Worm (Caenorhabditis elegans) whole organism, midembryonic: ENCODE results near the gene mom-2.

ENCODE experiments used
- cog-1 ChIP-seq: sonication (generic microtip); optimal IDR thresholded peaks from 2 replicates; lab custom pipeline; 2016; ENCODE audit warnings: missing genetic modification characterization, missing compliant biosample characterization
- flt-1 ChIP-seq: fragments of 200-800 bp; sonication (Bioruptor generic); IDR thresholded peaks from 2 replicates; pipeline ENCODE4 v1.3.6; 2022; ENCODE audit warnings: missing genetic modification characterization, missing compliant biosample characterization
- klf-2 ChIP-seq: fragments of 200-800 bp; sonication (Bioruptor generic); conservative IDR thresholded peaks from 2 replicates; pipeline ENCODE4 v1.3.6; 2022; ENCODE audit warnings: missing genetic modification reagents, missing genetic modification characterization, missing compliant biosample characterization
- ref-1 ChIP-seq: fragments of 200-800 bp; sonication (Bioruptor generic); conservative IDR thresholded peaks from 2 replicates; pipeline ENCODE4 v1.3.6; 2022; ENCODE audit warnings: missing genetic modification reagents, missing genetic modification characterization, missing compliant biosample characterization
- tab-1 ChIP-seq: fragments of 200-800 bp; sonication (Bioruptor generic); IDR thresholded peaks from 2 replicates; pipeline ENCODE4 v1.3.6; 2022; ENCODE audit warnings: missing genetic modification characterization, missing compliant biosample characterization
- ztf-23 ChIP-seq: fragments of 200-800 bp; sonication (Bioruptor generic); IDR thresholded peaks from 2 replicates; pipeline ENCODE4 v1.3.6; 2022; ENCODE audit warnings: missing genetic modification reagents, missing genetic modification characterization, missing compliant biosample characterization

DNA sequence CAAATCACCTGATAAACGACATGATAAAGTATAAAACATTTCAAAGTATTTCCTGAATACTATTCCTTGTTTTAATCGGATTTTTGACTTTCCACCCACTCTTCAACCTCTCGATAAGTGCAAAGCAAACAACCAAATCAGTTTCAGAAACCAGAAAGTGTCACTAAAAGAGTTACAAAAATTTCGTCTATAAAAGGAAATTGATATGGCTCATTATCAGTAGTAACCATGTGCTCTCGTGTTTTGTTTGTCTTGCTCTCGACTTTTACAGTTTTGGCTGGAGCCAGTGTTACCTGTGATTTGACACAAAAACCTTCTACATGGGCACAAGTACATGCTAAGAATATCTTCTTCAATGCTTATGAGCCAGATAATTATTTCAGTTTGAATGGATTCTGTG is 27.9 kb downstream of the mom-2 start, which contains the start of gene F52E1.14:
- TF ChIP-seq flt-1 (no peak), cog-1 (tag; lab: Kevin White, UChicago) (no peak), ref-1 (no peak), tab-1 (GFP tag; lab: Robert Waterston, UW) (no peak), ztf-23 (no peak), klf-2 (GFP tag; lab: Robert Waterston, UW) (no peak)
